Worm (Caenorhabditis elegans) whole organism, young adult: ENCODE measurements around the gene coq-8.

Source experiments
- B0019.2 ChIP-seq: fragments of 200-800 bp; sonication (Bioruptor generic); conservative IDR thresholded peaks from 2 replicates; pipeline ENCODE4 v1.3.6; 2022; ENCODE audit warnings: missing genetic modification reagents, missing genetic modification characterization, missing compliant biosample characterization
- B0035.1 ChIP-seq: sonication (generic microtip); optimal IDR thresholded peaks from 2 replicates; lab custom pipeline; 2016; ENCODE audit warnings: missing genetic modification characterization, mild to moderate bottlenecking, missing compliant biosample characterization, missing genotype, missing genetic modification reagents
- B0336.3 ChIP-seq: fragments of 200-800 bp; sonication (Bioruptor generic); IDR thresholded peaks from 2 replicates; pipeline ENCODE4 v1.3.6; 2022; ENCODE audit warnings: missing genetic modification characterization, missing compliant biosample characterization
- C17E4.6 ChIP-seq: fragments of 200-800 bp; sonication (Bioruptor generic); IDR thresholded peaks from 2 replicates; pipeline ENCODE4 v1.3.6; 2022; ENCODE audit warnings: missing genetic modification reagents, missing genetic modification characterization, missing compliant biosample characterization
- F33H1.4 ChIP-seq: fragments of 200-800 bp; sonication (Bioruptor generic); IDR thresholded peaks from 2 replicates; pipeline ENCODE4 v1.3.6; 2022; ENCODE audit warnings: missing genetic modification reagents, missing genetic modification characterization, missing compliant biosample characterization
- F37B4.10 ChIP-seq: fragments of 200-800 bp; sonication (Bioruptor generic); IDR thresholded peaks from 2 replicates; pipeline ENCODE4 v1.3.6; 2022; ENCODE audit warnings: missing genetic modification characterization, missing compliant biosample characterization
- F39B2.1 ChIP-seq: fragments of 200-800 bp; sonication (Bioruptor generic); IDR thresholded peaks from 2 replicates; pipeline ENCODE4 v1.3.6; 2022; ENCODE audit warnings: missing genetic modification reagents, missing genetic modification characterization, missing compliant biosample characterization
- F49E8.2 ChIP-seq: sonication (generic microtip); optimal IDR thresholded peaks from 3 replicates; lab custom pipeline; 2017; ENCODE audit warnings: missing genetic modification characterization, mild to moderate bottlenecking, missing compliant biosample characterization, antibody characterized with exemption, moderate library complexity; ENCODE audit not compliant: insufficient read depth
- T07F8.4 ChIP-seq: sonication (generic microtip); optimal IDR thresholded peaks from 2 replicates; lab custom pipeline; 2016; ENCODE audit warnings: mild to moderate bottlenecking, missing genetic modification characterization, moderate library complexity, missing compliant biosample characterization
- Y53F4B.3 ChIP-seq: fragments of 200-800 bp; sonication (Bioruptor generic); IDR thresholded peaks from 2 replicates; pipeline ENCODE4 v1.3.6; 2022; ENCODE audit warnings: missing genetic modification reagents, missing genetic modification characterization, missing compliant biosample characterization
- Y53G8AR.9 ChIP-seq: fragments of 200-800 bp; sonication (Bioruptor generic); conservative IDR thresholded peaks from 2 replicates; pipeline ENCODE4 v1.3.6; 2022; ENCODE audit warnings: missing genetic modification reagents, missing genetic modification characterization, missing compliant biosample characterization
- Y67H2A.10 ChIP-seq: fragments of 200-800 bp; sonication (Bioruptor generic); conservative IDR thresholded peaks from 2 replicates; pipeline ENCODE4 v1.3.6; 2022; ENCODE audit warnings: missing genetic modification reagents, missing genetic modification characterization, missing compliant biosample characterization
- attf-5 ChIP-seq: fragments of 200-800 bp; sonication (Bioruptor generic); optimal IDR thresholded peaks from 2 replicates; lab custom pipeline; 2018; ENCODE audit warnings: mild to moderate bottlenecking, missing genetic modification characterization, missing compliant biosample characterization
- ceh-40 ChIP-seq: fragments of 200-800 bp; sonication (Bioruptor generic); IDR thresholded peaks from 2 replicates; pipeline ENCODE4 v1.3.6; 2022; ENCODE audit warnings: missing genetic modification characterization, missing compliant biosample characterization
- chd-7 ChIP-seq: sonication (generic microtip); optimal IDR thresholded peaks from 2 replicates; lab custom pipeline; 2016; ENCODE audit warnings: mild to moderate bottlenecking, missing genetic modification characterization, moderate library complexity, missing compliant biosample characterization
- dox-1 ChIP-seq: fragments of 200-800 bp; sonication (Bioruptor generic); IDR thresholded peaks from 2 replicates; pipeline ENCODE4 v1.3.6; 2022; ENCODE audit warnings: missing genetic modification reagents, missing genetic modification characterization, missing compliant biosample characterization
- efl-1 ChIP-seq: fragments of 150-350 bp; optimal IDR thresholded peaks from 2 replicates; lab custom pipeline; 2014; ENCODE audit warnings: missing biosample characterization, missing genetic modification reagents, missing genetic modification characterization
- egl-44 ChIP-seq: fragments of 200-800 bp; sonication (Bioruptor generic); IDR thresholded peaks from 2 replicates; pipeline ENCODE4 v1.3.6; 2022; ENCODE audit warnings: missing genetic modification reagents, missing genetic modification characterization, missing compliant biosample characterization
- ekl-4 ChIP-seq: fragments of 200-800 bp; sonication (Bioruptor generic); IDR thresholded peaks from 2 replicates; pipeline ENCODE4 v1.3.6; 2022; ENCODE audit warnings: missing genetic modification reagents, missing genetic modification characterization, missing compliant biosample characterization
- gei-17 ChIP-seq: fragments of 200-800 bp; sonication (Bioruptor generic); optimal IDR thresholded peaks from 2 replicates; lab custom pipeline; 2018; ENCODE audit warnings: mild to moderate bottlenecking, missing genetic modification characterization, missing compliant biosample characterization
- hlh-12 ChIP-seq: sonication (generic microtip); optimal IDR thresholded peaks from 2 replicates; lab custom pipeline; 2016; ENCODE audit warnings: missing genetic modification characterization, missing compliant biosample characterization
- lin-40 ChIP-seq: sonication (generic microtip); optimal IDR thresholded peaks from 2 replicates; lab custom pipeline; 2016; ENCODE audit warnings: missing genetic modification characterization, mild to moderate bottlenecking, missing compliant biosample characterization, missing genotype, missing genetic modification reagents
- lin-54 ChIP-seq: fragments of 200-800 bp; sonication (Bioruptor generic); optimal IDR thresholded peaks from 2 replicates; lab custom pipeline; 2018; ENCODE audit warnings: mild to moderate bottlenecking, missing genetic modification characterization, missing compliant biosample characterization
- lsy-27 ChIP-seq: sonication (generic microtip); optimal IDR thresholded peaks from 2 replicates; lab custom pipeline; 2017; ENCODE audit warnings: missing genetic modification characterization, mild to moderate bottlenecking, missing compliant biosample characterization, antibody characterized with exemption, missing genotype, borderline replicate concordance; ENCODE audit not compliant: insufficient read depth
- madf-10 ChIP-seq: sonication (generic microtip); optimal IDR thresholded peaks from 2 replicates; lab custom pipeline; 2016; ENCODE audit warnings: mild to moderate bottlenecking, missing genetic modification characterization, missing compliant biosample characterization
- madf-6 ChIP-seq: fragments of 200-800 bp; sonication (Bioruptor generic); IDR thresholded peaks from 2 replicates; pipeline ENCODE4 v1.3.6; 2022; ENCODE audit warnings: missing genetic modification reagents, missing genetic modification characterization, missing compliant biosample characterization
- madf-8 ChIP-seq: fragments of 200-800 bp; sonication (Bioruptor generic); conservative IDR thresholded peaks from 2 replicates; pipeline ENCODE4 v1.3.6; 2022; ENCODE audit warnings: missing genetic modification reagents, missing genetic modification characterization, missing compliant biosample characterization
- mxl-1 ChIP-seq: sonication (generic microtip); optimal IDR thresholded peaks from 2 replicates; lab custom pipeline; 2016; ENCODE audit warnings: missing genetic modification characterization, missing compliant biosample characterization
- nfya-1 ChIP-seq: sonication (generic microtip); optimal IDR thresholded peaks from 2 replicates; lab custom pipeline; 2017; ENCODE audit warnings: antibody characterized with exemption, missing compliant biosample characterization, missing genetic modification characterization, borderline replicate concordance; ENCODE audit not compliant: insufficient read depth
- nfyb-1 ChIP-seq: fragments of 200-800 bp; sonication (Bioruptor generic); IDR thresholded peaks from 2 replicates; pipeline ENCODE4 v1.3.6; 2022; ENCODE audit warnings: missing genetic modification reagents, missing genetic modification characterization, missing compliant biosample characterization
- nhr-80 ChIP-seq: sonication (generic microtip); optimal IDR thresholded peaks from 2 replicates; lab custom pipeline; 2016; ENCODE audit warnings: missing genetic modification characterization, missing compliant biosample characterization
- pbrm-1 ChIP-seq: fragments of 200-800 bp; sonication (Bioruptor generic); IDR thresholded peaks from 2 replicates; pipeline ENCODE4 v1.3.6; 2022; ENCODE audit warnings: missing genetic modification reagents, missing genetic modification characterization, missing compliant biosample characterization
- pha-4 ChIP-seq: fragments of 150-350 bp; sonication (generic microtip); optimal IDR thresholded peaks from 2 replicates; lab custom pipeline; 2014; ENCODE audit warnings: missing biosample characterization, missing genetic modification reagents, missing genetic modification characterization
- sea-2 ChIP-seq: fragments of 200-800 bp; sonication (Bioruptor generic); IDR thresholded peaks from 2 replicates; pipeline ENCODE4 v1.3.6; 2022; ENCODE audit warnings: missing genetic modification characterization, missing compliant biosample characterization
- somi-1 ChIP-seq: fragments of 200-800 bp; sonication (Bioruptor generic); optimal IDR thresholded peaks from 2 replicates; lab custom pipeline; 2018; ENCODE audit warnings: mild to moderate bottlenecking, missing genetic modification characterization, missing compliant biosample characterization
- sptf-2 ChIP-seq: fragments of 200-800 bp; sonication (Bioruptor generic); optimal IDR thresholded peaks from 2 replicates; lab custom pipeline; 2018; ENCODE audit warnings: mild to moderate bottlenecking, missing genetic modification characterization, missing compliant biosample characterization
- tlf-1 ChIP-seq: fragments of 200-800 bp; sonication (Bioruptor generic); optimal IDR thresholded peaks from 2 replicates; lab custom pipeline; 2018; ENCODE audit warnings: mild to moderate bottlenecking, missing genetic modification characterization, missing compliant biosample characterization
- unc-130 ChIP-seq: sonication (generic microtip); optimal IDR thresholded peaks from 2 replicates; lab custom pipeline; 2016; ENCODE audit warnings: missing genetic modification reagents, missing genetic modification characterization, missing compliant biosample characterization
- xnd-1 ChIP-seq: sonication (generic microtip); optimal IDR thresholded peaks from 2 replicates; lab custom pipeline; 2016; ENCODE audit warnings: missing genotype, missing genetic modification reagents, missing genetic modification characterization, missing compliant biosample characterization
- ztf-22 ChIP-seq: fragments of 200-800 bp; sonication (Bioruptor generic); optimal IDR thresholded peaks from 2 replicates; lab custom pipeline; 2018; ENCODE audit warnings: mild to moderate bottlenecking, missing genetic modification characterization, moderate library complexity, missing compliant biosample characterization
- ztf-28 ChIP-seq: fragments of 200-800 bp; sonication (Bioruptor generic); IDR thresholded peaks from 2 replicates; pipeline ENCODE4 v1.3.6; 2022; ENCODE audit warnings: missing genetic modification reagents, missing genetic modification characterization, missing compliant biosample characterization

coq-8 gene

DNA sequence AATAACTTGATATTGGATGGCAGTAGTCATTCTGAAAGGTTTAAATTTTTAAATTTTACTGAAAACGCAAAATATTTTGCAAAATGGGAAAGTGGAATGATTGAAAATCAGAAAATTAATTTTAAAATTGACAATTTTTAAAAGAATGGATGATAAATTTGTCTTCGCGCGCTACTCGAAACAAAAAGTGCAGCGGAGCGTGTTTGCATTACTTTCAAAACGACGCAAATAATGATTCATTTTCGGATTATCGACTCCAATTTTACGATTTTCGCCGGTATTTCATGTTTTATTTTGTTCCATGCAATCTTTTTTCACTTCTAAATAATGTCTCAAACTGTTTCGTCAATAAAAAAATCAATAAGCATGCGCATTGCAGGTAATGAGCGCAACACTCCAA is 15.1 kb downstream of the coq-8 start, which contains the start of the genes tost-1 and arx-6 (continued):
- TF ChIP-seq ztf-22 (GFP tag; lab: Kevin White, UChicago) (no peak), ztf-28 (GFP tag; lab: Robert Waterston, UW) (no peak), lin-54 (peak; percentile 69), mxl-1 (tag; lab: Kevin White, UChicago) (no peak), madf-6 (GFP tag; lab: Robert Waterston, UW) (peak; percentile 63), C17E4.6 (GFP tag; lab: Robert Waterston, UW) (no peak), efl-1 (GFP tag; lab: Kevin White, UChicago) (peak; percentile 76), F33H1.4 (0 out of 2 replicates have a peak, but pooled peaks have one; percentile 18), pbrm-1 (GFP tag; lab: Robert Waterston, UW) (no peak), lsy-27 (tag; lab: Kevin White, UChicago) (no peak), nfyb-1 (GFP tag; lab: Robert Waterston, UW) (no peak)

DNA sequence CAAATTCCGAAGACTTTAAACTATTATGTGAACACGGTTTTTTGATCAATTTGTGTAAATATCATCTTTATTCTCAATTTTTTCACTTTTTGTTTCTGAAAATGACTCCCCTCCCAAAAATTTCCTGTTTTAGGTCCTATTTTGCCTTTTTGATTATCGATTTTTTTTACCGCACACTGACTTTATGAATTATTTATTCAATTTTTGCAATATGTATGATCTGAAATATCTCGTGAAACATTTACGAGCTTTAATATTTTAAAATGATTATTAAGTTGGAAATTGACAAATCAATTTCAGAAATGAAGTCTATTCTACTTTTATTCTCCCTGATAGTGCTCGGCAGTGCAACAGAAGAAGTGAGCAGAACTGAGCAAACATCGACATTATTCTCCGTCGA is 16.2 kb downstream of the coq-8 start, which contains the start of gene C35D10.1:
TSS of gene C35D10.1 (plus strand) at position 301 of the 400 bp plus-strand sequence.
- TF ChIP-seq xnd-1 (tag; lab: Kevin White, UChicago) = peak; percentile 11
- peak; percentile 36 for TF ChIP-seq F49E8.2
- TF ChIP-seq T07F8.4 (tag; lab: Kevin White, UChicago) = no peak
- TF ChIP-seq Y53F4B.3 (GFP tag; lab: Robert Waterston, UW) = no peak
- TF ChIP-seq somi-1 (GFP tag; lab: Kevin White, UChicago) = no peak
- TF ChIP-seq Y67H2A.10 = no peak
- TF ChIP-seq sptf-2 (GFP tag; lab: Kevin White, UChicago) = no peak
- TF ChIP-seq madf-6 (GFP tag; lab: Robert Waterston, UW) = peak; percentile 42; the same call in 1 of the 2 replicates
- TF ChIP-seq B0336.3 = 0 out of 2 replicates have a peak, but pooled peaks have one; percentile 26
- no peak for TF ChIP-seq ceh-40
- TF ChIP-seq chd-7 (tag; lab: Kevin White, UChicago) = no peak
- TF ChIP-seq ekl-4 = 0 out of 2 replicates have a peak, but pooled peaks have one; percentile 20
- no peak for TF ChIP-seq pha-4 (tag; lab: Kevin White, UChicago)
- TF ChIP-seq F37B4.10 (GFP tag; lab: Robert Waterston, UW) = no peak
- TF ChIP-seq Y53G8AR.9 (GFP tag; lab: Robert Waterston, UW) = 0 out of 2 replicates have a peak, but pooled peaks have one; percentile 37
- no peak for TF ChIP-seq madf-8
- no peak for TF ChIP-seq gei-17
- TF ChIP-seq attf-5 (GFP tag; lab: Kevin White, UChicago) = no peak

DNA sequence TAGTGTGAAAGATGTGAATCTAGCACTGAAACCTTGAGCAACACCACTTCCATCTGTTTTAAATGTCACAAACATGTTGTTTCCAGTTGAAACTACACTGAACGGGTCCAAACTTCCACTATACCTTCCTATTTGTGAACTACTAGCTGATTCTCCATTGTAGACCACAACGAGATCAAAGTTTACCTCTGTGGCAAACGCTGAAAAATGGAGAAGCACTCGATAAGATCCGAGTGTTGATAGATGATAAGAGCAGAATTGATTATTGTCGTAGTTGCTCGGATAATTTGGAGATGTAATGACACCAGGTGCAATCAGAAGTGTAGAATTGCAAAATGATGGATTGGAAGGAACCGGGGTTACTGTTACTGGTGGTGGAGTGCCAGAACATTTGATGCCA is 18.7 kb downstream of the coq-8 start:
- TF ChIP-seq nhr-80 (tag; lab: Kevin White, UChicago) (peak; percentile 32), sea-2 (GFP tag; lab: Robert Waterston, UW) (no peak)

DNA sequence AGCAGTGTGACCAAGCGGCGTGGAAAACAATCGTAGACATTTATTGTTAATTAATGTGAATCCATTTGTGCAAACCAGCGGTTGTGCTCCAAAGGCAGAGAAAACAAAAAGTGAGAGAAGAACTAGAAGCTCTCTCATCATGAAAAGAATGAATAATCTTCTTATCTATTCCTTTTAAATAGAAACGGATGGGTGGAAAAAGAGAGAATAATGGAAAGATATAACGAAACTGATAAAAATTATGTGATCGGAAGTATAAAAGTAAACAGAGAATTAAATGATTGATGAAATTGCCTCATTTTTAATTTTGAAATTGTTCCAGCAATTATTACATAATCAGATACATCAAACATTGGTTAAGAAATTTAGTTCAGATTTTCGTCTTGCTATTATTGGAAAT is 20.2 kb downstream of the coq-8 start, which contains the start of gene clec-5:
TSS of gene clec-5 (minus strand) at position 178 of the 400 bp plus-strand sequence.
- TF ChIP-seq gei-17 (no peak), tlf-1 (GFP tag; lab: Kevin White, UChicago) (no peak), hlh-12 (tag; lab: Kevin White, UChicago) (no peak), nfyb-1 (GFP tag; lab: Robert Waterston, UW) (no peak), egl-44 (GFP tag; lab: Robert Waterston, UW) (no peak), T07F8.4 (tag; lab: Kevin White, UChicago) (no peak), F39B2.1 (GFP tag; lab: Robert Waterston, UW) (no peak), B0019.2 (GFP tag; lab: Robert Waterston, UW) (no peak), unc-130 (no peak), nfya-1 (no peak), madf-10 (tag; lab: Kevin White, UChicago) (no peak), F37B4.10 (GFP tag; lab: Robert Waterston, UW) (no peak), B0035.1 (tag; lab: Kevin White, UChicago) (no peak), lin-40 (tag; lab: Kevin White, UChicago) (no peak), lsy-27 (tag; lab: Kevin White, UChicago) (no peak), dox-1 (GFP tag; lab: Robert Waterston, UW) (no peak), sea-2 (GFP tag; lab: Robert Waterston, UW) (no peak)
- TF ChIP-seq, all 124 proteins: peak for 0
